Worm (Caenorhabditis elegans) whole organism, late embryonic: ENCODE measurements around the gene nas-18.

Experiments
- T23F11.4 ChIP-seq: fragments of 200-800 bp; sonication (Bioruptor generic); optimal IDR thresholded peaks from 2 replicates; lab custom pipeline; 2018; ENCODE audit warnings: mild to moderate bottlenecking, missing genetic modification characterization, missing compliant biosample characterization
- ama-1 ChIP-seq: fragments of 150-350 bp; optimal IDR thresholded peaks from 2 replicates; lab custom pipeline; 2014
- ceh-14 ChIP-seq: sonication (generic microtip); optimal IDR thresholded peaks from 2 replicates; lab custom pipeline; 2016; ENCODE audit warnings: missing genotype, missing genetic modification characterization, missing compliant biosample characterization
- ceh-48 ChIP-seq: sonication (generic microtip); optimal IDR thresholded peaks from 2 replicates; lab custom pipeline; 2016; ENCODE audit warnings: missing genetic modification characterization, inconsistent platforms, missing compliant biosample characterization
- hlh-15 ChIP-seq: sonication (generic microtip); optimal IDR thresholded peaks from 2 replicates; lab custom pipeline; 2016; ENCODE audit warnings: missing genetic modification characterization, missing compliant biosample characterization
- hlh-8 ChIP-seq: sonication (generic microtip); optimal IDR thresholded peaks from 2 replicates; lab custom pipeline; 2016; ENCODE audit warnings: missing genotype, missing genetic modification characterization, missing compliant biosample characterization
- lim-6 ChIP-seq: sonication (generic microtip); optimal IDR thresholded peaks from 2 replicates; lab custom pipeline; 2016; ENCODE audit warnings: missing genetic modification characterization, missing compliant biosample characterization
- pha-2 ChIP-seq: sonication (generic microtip); optimal IDR thresholded peaks from 2 replicates; lab custom pipeline; 2017; ENCODE audit warnings: mild to moderate bottlenecking, missing genetic modification characterization, missing compliant biosample characterization
- sox-2 ChIP-seq: fragments of 200-800 bp; sonication (Bioruptor generic); IDR thresholded peaks from 2 replicates; pipeline ENCODE4 v1.3.6; 2022; ENCODE audit warnings: missing genetic modification reagents, missing genetic modification characterization, missing compliant biosample characterization
- sox-4 ChIP-seq: sonication (generic microtip); optimal IDR thresholded peaks from 2 replicates; lab custom pipeline; 2017; ENCODE audit warnings: mild to moderate bottlenecking, missing genetic modification characterization, inconsistent platforms, missing compliant biosample characterization
- unc-86 ChIP-seq: sonication (generic microtip); optimal IDR thresholded peaks from 2 replicates; lab custom pipeline; 2016; ENCODE audit warnings: missing genetic modification characterization, missing compliant biosample characterization

- no peak for TF ChIP-seq hlh-15 (tag; lab: Kevin White, UChicago)
- TF ChIP-seq pha-2 (tag; lab: Kevin White, UChicago) = no peak
- TF ChIP-seq ama-1 (lab: Kevin White, UChicago) = no peak
- no peak for TF ChIP-seq unc-86
- no peak for TF ChIP-seq hlh-8 (tag; lab: Kevin White, UChicago)
- no peak for TF ChIP-seq sox-4 (tag; lab: Kevin White, UChicago)
- no peak for TF ChIP-seq lim-6 (tag; lab: Kevin White, UChicago)
- no peak for TF ChIP-seq ceh-48 (tag; lab: Kevin White, UChicago)
- TF ChIP-seq sox-2 = no peak
- no peak for TF ChIP-seq ceh-14 (tag; lab: Kevin White, UChicago)
- TF ChIP-seq T23F11.4 (GFP tag; lab: Kevin White, UChicago) = no peak
These were observed 15.9 kb downstream of the nas-18 start for ce11 chrV:11412125-11412524.
